Fruit fly (Drosophila melanogaster) whole organism, embryonic: ENCODE results near the gene mal.

Experiments
- Adf1 ChIP-seq: fragments of 200-800 bp; sonication (Bioruptor generic); IDR thresholded peaks from 2 replicates; pipeline ENCODE4 v1.3.6; 2022; ENCODE audit warnings: missing biosample characterization, missing genetic modification characterization
- Awh ChIP-seq: fragments of 200-800 bp; sonication (Bioruptor generic); IDR thresholded peaks from 2 replicates; pipeline ENCODE4, ENCODE4 v1.3.6; 2022; ENCODE audit warnings: missing biosample characterization, missing genetic modification characterization
- B-H2 ChIP-seq: fragments of 200-800 bp; sonication (Bioruptor generic); optimal IDR thresholded peaks from 2 replicates; lab custom pipeline; 2018; ENCODE audit warnings: missing biosample characterization, mild to moderate bottlenecking, missing genetic modification characterization
- BEAF-32 ChIP-seq: fragments of 200-800 bp; sonication (Bioruptor generic); optimal IDR thresholded peaks from 3 replicates; lab custom pipeline; 2017; ENCODE audit warnings: missing biosample characterization, missing genetic modification characterization, mild to moderate bottlenecking, moderate library complexity, missing genetic modification reagents
- CG10267 ChIP-seq: fragments of 200-800 bp; sonication (Bioruptor generic); optimal IDR thresholded peaks from 2 replicates; lab custom pipeline; 2018; ENCODE audit warnings: missing biosample characterization, mild to moderate bottlenecking, missing genetic modification characterization, moderate library complexity
- CG10274 ChIP-seq: fragments of 200-800 bp; sonication (Bioruptor generic); optimal IDR thresholded peaks from 3 replicates; lab custom pipeline; 2017; ENCODE audit warnings: missing biosample characterization, mild to moderate bottlenecking, missing genetic modification characterization
- CG10366 ChIP-seq: fragments of 200-800 bp; sonication (Bioruptor generic); IDR thresholded peaks from 2 replicates; pipeline ENCODE4 v1.3.6; 2022; ENCODE audit warnings: missing biosample characterization, missing genetic modification characterization
- CG11398 ChIP-seq: fragments of 200-800 bp; sonication (Bioruptor generic); optimal IDR thresholded peaks from 2 replicates; lab custom pipeline; 2016; ENCODE audit warnings: missing biosample characterization, missing genetic modification characterization
- CG11456 ChIP-seq: fragments of 200-800 bp; sonication (Bioruptor generic); IDR thresholded peaks from 3 replicates; pipeline ENCODE4 v1.3.6; 2022; ENCODE audit warnings: missing biosample characterization, missing genetic modification characterization
- CG13287 ChIP-seq: fragments of 200-800 bp; sonication (Bioruptor generic); IDR thresholded peaks from 2 replicates; pipeline ENCODE4 v1.3.6; 2022; ENCODE audit warnings: missing biosample characterization, missing genetic modification characterization; ENCODE audit not compliant: partially characterized antibody
- CG14050 ChIP-seq: fragments of 200-800 bp; sonication (Bioruptor generic); IDR thresholded peaks from 3 replicates; pipeline ENCODE4 v1.3.6; 2022; ENCODE audit warnings: missing biosample characterization, missing genetic modification characterization
- CG14710 ChIP-seq: fragments of 200-800 bp; sonication (Bioruptor generic); optimal IDR thresholded peaks from 3 replicates; lab custom pipeline; 2019; ENCODE audit warnings: missing biosample characterization, mild to moderate bottlenecking, missing genetic modification characterization, moderate library complexity
- CG14965 ChIP-seq: fragments of 200-800 bp; sonication (Bioruptor generic); optimal IDR thresholded peaks from 2 replicates; lab custom pipeline; 2016; ENCODE audit warnings: missing biosample characterization, missing genetic modification characterization, borderline replicate concordance
- CG15073 ChIP-seq: fragments of 200-800 bp; sonication (Bioruptor generic); optimal IDR thresholded peaks from 2 replicates; lab custom pipeline; 2016; ENCODE audit warnings: missing biosample characterization, missing genetic modification characterization
- CG16813 ChIP-seq: fragments of 200-800 bp; sonication (Bioruptor generic); IDR thresholded peaks from 3 replicates; pipeline ENCODE4 v1.3.6; 2022; ENCODE audit warnings: missing biosample characterization, missing genetic modification characterization; ENCODE audit not compliant: partially characterized antibody
- CG16863 ChIP-seq: fragments of 200-800 bp; sonication (Bioruptor generic); optimal IDR thresholded peaks from 3 replicates; lab custom pipeline; 2016; ENCODE audit warnings: missing biosample characterization, missing genetic modification characterization
- CG18011 ChIP-seq: fragments of 200-800 bp; sonication (Bioruptor generic); optimal IDR thresholded peaks from 2 replicates; lab custom pipeline; 2017; ENCODE audit warnings: missing biosample characterization, missing genetic modification characterization, mild to moderate bottlenecking, moderate library complexity, missing genotype
- CG2116 ChIP-seq: fragments of 200-800 bp; sonication (Bioruptor generic); optimal IDR thresholded peaks from 3 replicates; lab custom pipeline; 2018; ENCODE audit warnings: missing biosample characterization, mild to moderate bottlenecking, missing genetic modification characterization
- CG2678 ChIP-seq: fragments of 200-800 bp; sonication (Bioruptor generic); optimal IDR thresholded peaks from 3 replicates; lab custom pipeline; 2019; ENCODE audit warnings: missing biosample characterization, mild to moderate bottlenecking, missing genetic modification characterization, moderate library complexity
- CG3407 ChIP-seq: fragments of 200-800 bp; sonication (Bioruptor generic); optimal IDR thresholded peaks from 2 replicates; lab custom pipeline; 2018; ENCODE audit warnings: missing biosample characterization, mild to moderate bottlenecking, missing genetic modification characterization
- CG6654 ChIP-seq: fragments of 200-800 bp; sonication (Bioruptor generic); optimal IDR thresholded peaks from 2 replicates; lab custom pipeline; 2017; ENCODE audit warnings: missing biosample characterization, mild to moderate bottlenecking, missing genetic modification characterization
- CG8478 ChIP-seq: fragments of >200 bp; optimal IDR thresholded peaks from 2 replicates; lab custom pipeline; 2018
- E2f1 ChIP-seq: fragments of 200-800 bp; sonication (Bioruptor generic); IDR thresholded peaks from 2 replicates; pipeline ENCODE4 v1.3.6; 2022; ENCODE audit warnings: missing biosample characterization, missing genetic modification characterization
- GATAe ChIP-seq: fragments of 200-800 bp; sonication (Bioruptor generic); conservative IDR thresholded peaks from 2 replicates; pipeline ENCODE4 v1.3.6; 2022; ENCODE audit warnings: missing biosample characterization, missing genetic modification characterization
- H15 ChIP-seq: fragments of 200-800 bp; sonication (Bioruptor generic); IDR thresholded peaks from 3 replicates; pipeline ENCODE4 v1.3.6; 2022; ENCODE audit warnings: missing biosample characterization, missing genetic modification characterization
- Hand ChIP-seq: fragments of 200-800 bp; sonication (Bioruptor generic); optimal IDR thresholded peaks from 2 replicates; lab custom pipeline; 2017; ENCODE audit warnings: mild to moderate bottlenecking, missing biosample characterization, missing genetic modification reagents, missing genetic modification characterization
- Opbp ChIP-seq: fragments of 200-800 bp; sonication (Bioruptor generic); IDR thresholded peaks from 3 replicates; pipeline ENCODE4 v1.3.6; 2022; ENCODE audit warnings: missing biosample characterization, missing genetic modification characterization; ENCODE audit not compliant: partially characterized antibody
- Ptx1 ChIP-seq: fragments of 200-800 bp; sonication (Bioruptor generic); IDR thresholded peaks from 2 replicates; pipeline ENCODE4 v1.3.6; 2022; ENCODE audit warnings: missing biosample characterization, missing genetic modification characterization
- Ravus ChIP-seq: fragments of 200-800 bp; sonication (Bioruptor generic); IDR thresholded peaks from 2 replicates; pipeline ENCODE4 v1.3.6; 2022; ENCODE audit warnings: missing biosample characterization, missing genetic modification characterization
- Scr ChIP-seq: fragments of 200-800 bp; sonication (Bioruptor generic); IDR thresholded peaks from 2 replicates; pipeline ENCODE4 v1.3.6; 2022; ENCODE audit warnings: missing biosample characterization, missing genetic modification characterization; ENCODE audit not compliant: partially characterized antibody
- YL-1 ChIP-seq: fragments of 200-800 bp; sonication (Bioruptor generic); optimal IDR thresholded peaks from 3 replicates; lab custom pipeline; 2017; ENCODE audit warnings: missing biosample characterization, mild to moderate bottlenecking, missing genetic modification characterization
- br ChIP-seq: fragments of >200 bp; optimal IDR thresholded peaks from 2 replicates; lab custom pipeline; 2017
- cas ChIP-seq: fragments of 200-800 bp; sonication (Bioruptor generic); IDR thresholded peaks from 2 replicates; pipeline ENCODE4 v1.3.6; 2022; ENCODE audit warnings: missing biosample characterization, missing genetic modification characterization
- chinmo ChIP-seq: fragments of 200-800 bp; sonication (Bioruptor generic); IDR thresholded peaks from 4 replicates; pipeline ENCODE4 v1.3.6; 2022; ENCODE audit warnings: missing biosample characterization, missing genetic modification characterization; ENCODE audit not compliant: partially characterized antibody
- dimm ChIP-seq: fragments of 200-800 bp; sonication (Bioruptor generic); IDR thresholded peaks from 2 replicates; pipeline ENCODE4 v1.3.6; 2022; ENCODE audit warnings: missing biosample characterization, missing genetic modification characterization
- dpn ChIP-seq, 2 experiments: fragments of 200-800 bp; sonication (Bioruptor generic); optimal IDR thresholded peaks; 3 replicates each; lab custom pipeline; 2016; ENCODE audit warnings: missing biosample characterization in 2 of 2, missing genetic modification characterization in 2 of 2
- fd3F ChIP-seq: fragments of 200-800 bp; sonication (Bioruptor generic); optimal IDR thresholded peaks from 2 replicates; lab custom pipeline; 2018; ENCODE audit warnings: missing biosample characterization, mild to moderate bottlenecking, missing genetic modification characterization, moderate library complexity
- insv ChIP-seq, 2 experiments: fragments of 200-800 bp; sonication (Bioruptor generic); optimal IDR thresholded peaks; 3 replicates each; lab custom pipeline; 2016 to 2018; ENCODE audit warnings: missing biosample characterization in 2 of 2, missing genetic modification characterization in 2 of 2
- jing ChIP-seq: fragments of 200-800 bp; sonication (Bioruptor generic); optimal IDR thresholded peaks from 2 replicates; lab custom pipeline; 2018; ENCODE audit warnings: missing biosample characterization, mild to moderate bottlenecking, missing genetic modification characterization
- onecut ChIP-seq: fragments of 200-800 bp; sonication (Bioruptor generic); IDR thresholded peaks from 2 replicates; pipeline ENCODE4 v1.3.6; 2022; ENCODE audit warnings: missing biosample characterization, missing genetic modification characterization
- pfk ChIP-seq: fragments of 200-800 bp; sonication (Bioruptor generic); optimal IDR thresholded peaks from 2 replicates; lab custom pipeline; 2018; ENCODE audit warnings: missing biosample characterization, mild to moderate bottlenecking, missing genetic modification characterization, moderate library complexity
- pzg ChIP-seq: fragments of 200-800 bp; sonication (Bioruptor generic); optimal IDR thresholded peaks from 3 replicates; lab custom pipeline; 2018; ENCODE audit warnings: missing biosample characterization, mild to moderate bottlenecking, missing genetic modification characterization, moderate library complexity
- run ChIP-seq: fragments of 200-800 bp; sonication (Bioruptor generic); optimal IDR thresholded peaks from 3 replicates; lab custom pipeline; 2018; ENCODE audit warnings: missing biosample characterization, mild to moderate bottlenecking, missing genetic modification characterization
- sens-2 ChIP-seq: fragments of 200-800 bp; sonication (Bioruptor generic); IDR thresholded peaks from 2 replicates; pipeline ENCODE4 v1.3.6; 2022; ENCODE audit warnings: missing biosample characterization, missing genetic modification characterization
- shn ChIP-seq: fragments of 200-800 bp; sonication (Bioruptor generic); optimal IDR thresholded peaks from 3 replicates; lab custom pipeline; 2016; ENCODE audit warnings: missing biosample characterization, missing genetic modification characterization
- sisA ChIP-seq: fragments of 200-800 bp; sonication (Bioruptor generic); IDR thresholded peaks from 2 replicates; pipeline ENCODE4 v1.3.6; 2022; ENCODE audit warnings: missing biosample characterization, missing genetic modification characterization
- sna ChIP-seq: fragments of 200-800 bp; sonication (Bioruptor generic); IDR thresholded peaks from 2 replicates; pipeline ENCODE4 v1.3.6; 2022; ENCODE audit warnings: missing biosample characterization, missing genetic modification characterization; ENCODE audit not compliant: partially characterized antibody
- tgo ChIP-seq: fragments of 200-800 bp; sonication (Bioruptor generic); IDR thresholded peaks from 3 replicates; pipeline ENCODE4 v1.3.6; 2022; ENCODE audit warnings: missing biosample characterization, missing genetic modification characterization
- toy ChIP-seq: fragments of 200-800 bp; sonication (Bioruptor generic); IDR thresholded peaks from 2 replicates; pipeline ENCODE4 v1.3.6; 2022; ENCODE audit warnings: missing biosample characterization, missing genetic modification characterization
- unc-4 ChIP-seq: fragments of 200-800 bp; sonication (Bioruptor generic); IDR thresholded peaks from 2 replicates; pipeline ENCODE4 v1.3.6; 2022; ENCODE audit warnings: missing biosample characterization, missing genetic modification characterization; ENCODE audit not compliant: partially characterized antibody
- vnd ChIP-seq: fragments of 200-800 bp; sonication (Bioruptor generic); IDR thresholded peaks from 3 replicates; pipeline ENCODE4 v1.3.6; 2022; ENCODE audit warnings: missing biosample characterization, missing genetic modification characterization; ENCODE audit not compliant: partially characterized antibody
- wek ChIP-seq: fragments of 200-800 bp; sonication (Bioruptor generic); optimal IDR thresholded peaks from 3 replicates; lab custom pipeline; 2018; ENCODE audit warnings: missing biosample characterization, mild to moderate bottlenecking, missing genetic modification characterization, moderate library complexity

mal gene

dm6 chrX:20426818-20427217 is 2.7 kb upstream of the mal start, which contains the start of gene CG15456 (continued):
- TF ChIP-seq chinmo (GFP tag; lab: Robert Waterston, UW): no peak
- TF ChIP-seq CG2678 (tag; lab: Kevin White, UChicago): no peak
- TF ChIP-seq pfk (GFP tag; lab: Kevin White, UChicago): no peak
- TF ChIP-seq shn (GFP tag; lab: Kevin White, UChicago): no peak
- no peak for TF ChIP-seq wek
- no peak for TF ChIP-seq CG16863 (GFP tag; lab: Kevin White, UChicago)
- no peak for TF ChIP-seq CG10274 (GFP tag; lab: Kevin White, UChicago)
- no peak for TF ChIP-seq YL-1 (GFP tag; lab: Kevin White, UChicago)
- TF ChIP-seq dpn (GFP tag; optimal IDR thresholded peaks at IDR 0.05; lab: Kevin White, UChicago): no peak
- TF ChIP-seq br (lab: Kevin White, UChicago): no peak
- peak; percentile 61 for TF ChIP-seq CG2116 (GFP tag; lab: Kevin White, UChicago)
- peak; percentile 73; the same call in 2 of the 3 replicates for TF ChIP-seq Opbp (GFP tag; lab: Robert Waterston, UW)
- no peak for TF ChIP-seq sisA (GFP tag; lab: Robert Waterston, UW)
- TF ChIP-seq CG16813: peak; percentile 64
- no peak for TF ChIP-seq tgo (GFP tag; lab: Robert Waterston, UW)
- TF ChIP-seq CG11398 (GFP tag; lab: Kevin White, UChicago): no peak
- no peak for TF ChIP-seq toy
- no peak for TF ChIP-seq jing (GFP tag; lab: Kevin White, UChicago)
- TF ChIP-seq cas (GFP tag; lab: Robert Waterston, UW): no peak
- TF ChIP-seq CG15073 (GFP tag; lab: Kevin White, UChicago): no peak
- TF ChIP-seq CG3407 (GFP tag; lab: Kevin White, UChicago): no peak
- TF ChIP-seq unc-4 (GFP tag; lab: Robert Waterston, UW): peak; percentile 42; the same call in 1 of the 2 replicates
- TF ChIP-seq CG18011 (GFP tag; lab: Kevin White, UChicago): no peak
- no peak for TF ChIP-seq dimm
- TF ChIP-seq CG13287 (GFP tag; lab: Robert Waterston, UW): peak; percentile 78
- no peak for TF ChIP-seq Ptx1 (GFP tag; lab: Robert Waterston, UW)
- TF ChIP-seq Awh (GFP tag; lab: Robert Waterston, UW): no peak
- no peak for TF ChIP-seq B-H2 (GFP tag; lab: Kevin White, UChicago)
- TF ChIP-seq Ravus (GFP tag; lab: Robert Waterston, UW): no peak
- TF ChIP-seq CG14965 (GFP tag; lab: Kevin White, UChicago): no peak
- no peak for TF ChIP-seq CG6654 (GFP tag; lab: Kevin White, UChicago)
- no peak for TF ChIP-seq CG11456 (GFP tag; lab: Robert Waterston, UW)
- TF ChIP-seq CG10366 (GFP tag; lab: Robert Waterston, UW): no peak
- TF ChIP-seq CG14050 (GFP tag; lab: Robert Waterston, UW): no peak
- peak; percentile 59; the same call in 2 of the 3 replicates for TF ChIP-seq vnd (GFP tag; lab: Robert Waterston, UW)
- no peak for TF ChIP-seq onecut (GFP tag; lab: Robert Waterston, UW)
- peak; percentile 48 for TF ChIP-seq Scr (GFP tag; lab: Robert Waterston, UW)
- no peak for TF ChIP-seq GATAe
- TF ChIP-seq fd3F (GFP tag; lab: Kevin White, UChicago): no peak
- no peak for TF ChIP-seq CG10267 (tag; lab: Kevin White, UChicago)
- no peak for TF ChIP-seq Hand (GFP tag; lab: Kevin White, UChicago)
- TF ChIP-seq CG8478 (lab: Kevin White, UChicago): no peak
- no peak for TF ChIP-seq insv (GFP tag; optimal IDR thresholded peaks at IDR 0.05; lab: Kevin White, UChicago)
- no peak for TF ChIP-seq H15 (GFP tag; lab: Robert Waterston, UW)
- TF ChIP-seq pzg (GFP tag; lab: Kevin White, UChicago): peak; percentile 15
- peak; percentile 41 for TF ChIP-seq sna
- TF ChIP-seq run (tag; lab: Kevin White, UChicago): no peak
- no peak for TF ChIP-seq E2f1 (GFP tag; lab: Robert Waterston, UW)
- TF ChIP-seq Adf1 (GFP tag; lab: Robert Waterston, UW): no peak
- TF ChIP-seq sens-2: no peak
- TF ChIP-seq CG14710 (tag; lab: Kevin White, UChicago): peak; percentile 10
- TF ChIP-seq BEAF-32 (GFP tag; lab: Kevin White, UChicago): peak; percentile 44
